Fruit fly (Drosophila melanogaster): ENCODE measurements around the gene CG6059.

DNA sequence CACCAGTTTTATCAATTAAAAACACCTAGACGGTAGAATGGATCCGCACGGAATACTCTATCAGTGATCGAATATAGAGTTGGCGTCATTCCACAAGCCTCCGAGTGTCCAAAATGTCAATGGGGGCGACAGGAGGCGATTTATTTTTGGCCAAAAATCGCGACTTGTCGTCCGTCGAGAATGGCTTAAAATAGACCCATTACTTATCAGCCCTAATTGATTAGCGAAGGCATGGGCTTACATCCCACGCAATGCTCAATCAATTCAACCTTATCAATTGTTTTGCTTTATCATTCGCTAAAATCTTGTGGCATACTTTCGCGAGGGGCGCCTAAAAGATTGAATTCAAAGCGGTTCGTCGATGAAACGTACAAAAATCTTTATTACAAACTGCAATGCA is 16.4 kb downstream of the CG6059 start:
- no peak for TF ChIP-seq CG7271 (tag; optimal IDR thresholded peaks at IDR 0.05)
- no peak for TF ChIP-seq da (GFP tag; optimal IDR thresholded peaks at IDR 0.05)
- no peak for TF ChIP-seq nerfin-2 (GFP tag; IDR thresholded peaks at IDR 0.05; ENCODE audit: partially characterized antibody)
- TF ChIP-seq CG6813 (GFP tag; optimal IDR thresholded peaks at IDR 0.05), result no peak
- no peak for TF ChIP-seq jumu (GFP tag; optimal IDR thresholded peaks at IDR 0.05)
- TF ChIP-seq Sin3A (optimal IDR thresholded peaks at IDR 0.05), result no peak
- TF ChIP-seq Gsc (GFP tag; IDR thresholded peaks at IDR 0.05), result no peak
- TF ChIP-seq nerfin-1 (tag; optimal IDR thresholded peaks at IDR 0.05), result no peak
- no peak for TF ChIP-seq dati (GFP tag; IDR thresholded peaks at IDR 0.05)
- no peak for TF ChIP-seq CG6791 (GFP tag; IDR thresholded peaks at IDR 0.05; ENCODE audit: partially characterized antibody)
- TF ChIP-seq CG7928 (GFP tag; optimal IDR thresholded peaks at IDR 0.05), result no peak
- no peak for TF ChIP-seq CG3838 (GFP tag; optimal IDR thresholded peaks at IDR 0.05)
- no peak for TF ChIP-seq h (optimal IDR thresholded peaks at IDR 0.05)
